Fruit fly (Drosophila melanogaster): ENCODE data around the gene Samuel.
A peak's percentile ranks its signal among the peaks of the same experiment; 100 is the strongest.

Samuel gene

dm6 chr2L:11003925-11004673 lies 62.7 kb downstream of the Samuel start, which contains the start of gene RpL9 (continued):
- peak; percentile 50 for TF ChIP-seq Lhr (GFP tag; optimal IDR thresholded peaks at IDR 0.05)
- TF ChIP-seq Bteb2 (GFP tag; optimal IDR thresholded peaks at IDR 0.05): peak; percentile 49
- TF ChIP-seq zfh2 (GFP tag; optimal IDR thresholded peaks at IDR 0.05): no peak
- TF ChIP-seq Max (GFP tag; optimal IDR thresholded peaks at IDR 0.05): peak; percentile 74
- TF ChIP-seq CG4404 (GFP tag; IDR thresholded peaks at IDR 0.05): no peak
- no peak for TF ChIP-seq CG15479 (GFP tag; optimal IDR thresholded peaks at IDR 0.05)
- peak; percentile 90 for TF ChIP-seq CG7987 (GFP tag; optimal IDR thresholded peaks at IDR 0.05)

dm6 chr2L:11001376-11002122 lies 65.2 kb downstream of the Samuel start, which contains the start of the genes aub and lectin-33A:
Gene aub, minus strand, starts transcription at chr2L:11001476.
Gene lectin-33A, plus strand, starts transcription at chr2L:11002072.
- TF ChIP-seq CG30020 (tag; optimal IDR thresholded peaks at IDR 0.05): peak; percentile 59
- TF ChIP-seq so (GFP tag; IDR thresholded peaks at IDR 0.05): no peak

dm6 chr2L:10989162-10989561 lies 77.6 kb downstream of the Samuel start, which contains the start of gene TTLL4A:
Gene TTLL4A, plus strand, starts transcription at chr2L:10989401.
- TF ChIP-seq chinmo (GFP tag; IDR thresholded peaks at IDR 0.05; ENCODE audit: partially characterized antibody) (peak; percentile 98), CG30020 (tag; optimal IDR thresholded peaks at IDR 0.05) (peak; percentile 73), MTF-1 (GFP tag; optimal IDR thresholded peaks at IDR 0.05; ENCODE audit: borderline replicate concordance) (no peak), knrl (GFP tag; IDR thresholded peaks at IDR 0.05; ENCODE audit: partially characterized antibody) (peak; percentile 98), ato (GFP tag; IDR thresholded peaks at IDR 0.05; ENCODE audit: partially characterized antibody) (peak; percentile 96), HLH4C (GFP tag; IDR thresholded peaks at IDR 0.05; ENCODE audit: partially characterized antibody) (peak; percentile 95), CG17829 (tag; optimal IDR thresholded peaks at IDR 0.05) (no peak), Dp (GFP tag; optimal IDR thresholded peaks at IDR 0.05) (peak; percentile 50), row (GFP tag; IDR thresholded peaks at IDR 0.05) (peak; percentile 86; the same call in 2 of the 3 replicates), trem (tag; optimal IDR thresholded peaks at IDR 0.05) (peak; percentile 77), Bgb (GFP tag; IDR thresholded peaks at IDR 0.05; ENCODE audit: partially characterized antibody) (peak; percentile 99), CG9817 (tag; optimal IDR thresholded peaks at IDR 0.05) (no peak), tx (GFP tag; optimal IDR thresholded peaks at IDR 0.05) (peak; percentile 32), CG9876 (GFP tag; optimal IDR thresholded peaks at IDR 0.05) (no peak), Dip3 (GFP tag; optimal IDR thresholded peaks at IDR 0.05) (peak; percentile 81), CG16779 (GFP tag; IDR thresholded peaks at IDR 0.05) (no peak), chn (GFP tag; optimal IDR thresholded peaks at IDR 0.05) (peak; percentile 5), Myb (GFP tag; optimal IDR thresholded peaks at IDR 0.05) (peak; percentile 85), nerfin-2 (GFP tag; IDR thresholded peaks at IDR 0.05; ENCODE audit: partially characterized antibody) (peak; percentile 96), zfh2 (GFP tag; optimal IDR thresholded peaks at IDR 0.05) (peak; percentile 46), Trl (optimal IDR thresholded peaks at IDR 0.05) (no peak), Trl (GFP tag; optimal IDR thresholded peaks at IDR 0.05) (peak; percentile 39), Sin3A (optimal IDR thresholded peaks at IDR 0.05) (peak; percentile 39), BEAF-32 (GFP tag; optimal IDR thresholded peaks at IDR 0.05) (peak; percentile 97), Fer2 (tag; optimal IDR thresholded peaks at IDR 0.05) (no peak), vnd (GFP tag; IDR thresholded peaks at IDR 0.05; ENCODE audit: partially characterized antibody) (peak; percentile 97), dmrt11E (tag; optimal IDR thresholded peaks at IDR 0.05) (no peak), Sry-δ (GFP tag; optimal IDR thresholded peaks at IDR 0.05) (peak; percentile 96), CG14860 (GFP tag; IDR thresholded peaks at IDR 0.05; ENCODE audit: partially characterized antibody) (peak; percentile 96), CG11456 (GFP tag; IDR thresholded peaks at IDR 0.05) (no peak), mld (GFP tag; IDR thresholded peaks at IDR 0.05; ENCODE audit: partially characterized antibody) (peak; percentile 99), seq (GFP tag; IDR thresholded peaks at IDR 0.05) (no peak), insv (GFP tag; optimal IDR thresholded peaks at IDR 0.05) (no peak), CG7372 (GFP tag; IDR thresholded peaks at IDR 0.05) (no peak), Ptx1 (GFP tag; IDR thresholded peaks at IDR 0.05) (no peak), crp (GFP tag; optimal IDR thresholded peaks at IDR 0.05) (peak; percentile 64 to 94)

All from whole organism, embryonic.